Worm (Caenorhabditis elegans) whole organism, mixed stage, embryonic: ENCODE results near the gene Y44A6D.5.
A peak's percentile ranks its signal among the peaks of the same experiment; 100 is the strongest.

ENCODE experiments used
- M03D4.4 ChIP-seq: sonication (generic microtip); optimal IDR thresholded peaks from 2 replicates; lab custom pipeline; 2017; ENCODE audit warnings: mild to moderate bottlenecking, missing genetic modification characterization, missing compliant biosample characterization
- bed-3 ChIP-seq: fragments of 200-800 bp; sonication (Bioruptor generic); optimal IDR thresholded peaks from 3 replicates; lab custom pipeline; 2018; ENCODE audit warnings: mild to moderate bottlenecking, missing genetic modification characterization, moderate library complexity, missing compliant biosample characterization
- blmp-1 ChIP-seq: fragments of 150-350 bp; optimal IDR thresholded peaks from 2 replicates; lab custom pipeline; 2014; ENCODE audit warnings: missing biosample characterization, missing genetic modification characterization
- ceh-39 ChIP-seq: fragments of 150-350 bp; optimal IDR thresholded peaks from 2 replicates; lab custom pipeline; 2014; ENCODE audit warnings: missing biosample characterization, missing genetic modification characterization
- ceh-43 ChIP-seq: fragments of 200-800 bp; sonication (Bioruptor generic); optimal IDR thresholded peaks from 2 replicates; lab custom pipeline; 2018; ENCODE audit warnings: mild to moderate bottlenecking, missing genetic modification characterization, moderate library complexity, missing compliant biosample characterization
- ceh-83 ChIP-seq: fragments of 200-800 bp; sonication (Bioruptor generic); optimal IDR thresholded peaks from 2 replicates; lab custom pipeline; 2018; ENCODE audit warnings: mild to moderate bottlenecking, missing genetic modification characterization, missing compliant biosample characterization
- ces-1 ChIP-seq: fragments of 150-350 bp; optimal IDR thresholded peaks from 2 replicates; lab custom pipeline; 2014; ENCODE audit warnings: missing biosample characterization, missing genetic modification reagents, missing genetic modification characterization
- cnd-1 ChIP-seq: fragments of 200-800 bp; sonication (Bioruptor generic); optimal IDR thresholded peaks from 2 replicates; lab custom pipeline; 2018; ENCODE audit warnings: mild to moderate bottlenecking, missing genetic modification characterization, missing compliant biosample characterization
- drap-1 ChIP-seq: fragments of 200-800 bp; sonication (Bioruptor generic); optimal IDR thresholded peaks from 3 replicates; lab custom pipeline; 2018; ENCODE audit warnings: mild to moderate bottlenecking, missing genetic modification characterization, missing compliant biosample characterization
- elt-1 ChIP-seq: sonication (generic microtip); optimal IDR thresholded peaks from 2 replicates; lab custom pipeline; 2017; ENCODE audit warnings: missing genetic modification characterization, mild to moderate bottlenecking, missing compliant biosample characterization, antibody characterized with exemption, moderate library complexity, borderline replicate concordance; ENCODE audit not compliant: insufficient read depth
- elt-3 ChIP-seq: fragments of 150-350 bp; optimal IDR thresholded peaks from 2 replicates; lab custom pipeline; 2014; ENCODE audit warnings: missing biosample characterization, missing genetic modification characterization
- flh-1 ChIP-seq: fragments of 200-800 bp; sonication (Bioruptor generic); optimal IDR thresholded peaks from 2 replicates; lab custom pipeline; 2018; ENCODE audit warnings: mild to moderate bottlenecking, missing genetic modification characterization, moderate library complexity, missing compliant biosample characterization
- ham-2 ChIP-seq: fragments of 200-800 bp; sonication (Bioruptor generic); optimal IDR thresholded peaks from 2 replicates; lab custom pipeline; 2018; ENCODE audit warnings: mild to moderate bottlenecking, missing genetic modification characterization, missing compliant biosample characterization
- hlh-1 ChIP-seq: fragments of 150-350 bp; optimal IDR thresholded peaks from 2 replicates; lab custom pipeline; 2014; ENCODE audit warnings: missing biosample characterization, missing genetic modification reagents, missing genetic modification characterization
- lin-13 ChIP-seq: fragments of 150-350 bp; optimal IDR thresholded peaks from 2 replicates; lab custom pipeline; 2014; ENCODE audit warnings: missing biosample characterization, missing genetic modification characterization
- lin-32 ChIP-seq: fragments of 200-800 bp; sonication (Bioruptor generic); optimal IDR thresholded peaks from 2 replicates; lab custom pipeline; 2018; ENCODE audit warnings: mild to moderate bottlenecking, missing genetic modification characterization, missing compliant biosample characterization
- lsy-2 ChIP-seq: fragments of 150-350 bp; optimal IDR thresholded peaks from 2 replicates; lab custom pipeline; 2014; ENCODE audit warnings: missing biosample characterization, missing genetic modification characterization
- mab-5 ChIP-seq: fragments of 150-350 bp; optimal IDR thresholded peaks from 2 replicates; lab custom pipeline; 2014; ENCODE audit warnings: missing biosample characterization, missing genetic modification characterization
- mep-1 ChIP-seq: fragments of 150-350 bp; optimal IDR thresholded peaks from 2 replicates; lab custom pipeline; 2017; ENCODE audit warnings: missing biosample characterization, missing genetic modification reagents, missing genetic modification characterization, inconsistent platforms
- mls-2 ChIP-seq: sonication (generic microtip); optimal IDR thresholded peaks from 2 replicates; lab custom pipeline; 2016; ENCODE audit warnings: mild to moderate bottlenecking, missing genetic modification characterization, moderate library complexity, missing compliant biosample characterization
- nhr-12 ChIP-seq: fragments of 150-350 bp; optimal IDR thresholded peaks from 2 replicates; lab custom pipeline; 2014; ENCODE audit warnings: missing biosample characterization, missing genetic modification characterization
- nhr-2 ChIP-seq: fragments of 150-350 bp; optimal IDR thresholded peaks from 2 replicates; lab custom pipeline; 2014; ENCODE audit warnings: missing biosample characterization, missing genetic modification characterization
- nhr-237 ChIP-seq: fragments of 150-350 bp; optimal IDR thresholded peaks from 2 replicates; lab custom pipeline; 2014; ENCODE audit warnings: missing biosample characterization, missing genetic modification characterization
- nhr-28 ChIP-seq: fragments of 150-350 bp; optimal IDR thresholded peaks from 2 replicates; lab custom pipeline; 2014; ENCODE audit warnings: missing biosample characterization, missing genetic modification characterization
- nhr-76 ChIP-seq: sonication (generic microtip); optimal IDR thresholded peaks from 2 replicates; lab custom pipeline; 2017; ENCODE audit warnings: missing biosample characterization, missing genetic modification characterization
- pha-4 ChIP-seq: fragments of 150-350 bp; optimal IDR thresholded peaks from 2 replicates; lab custom pipeline; 2018; ENCODE audit warnings: missing biosample characterization, missing genetic modification reagents, missing genetic modification characterization
- sem-2 ChIP-seq: fragments of 200-800 bp; sonication (Bioruptor generic); optimal IDR thresholded peaks from 2 replicates; lab custom pipeline; 2018; ENCODE audit warnings: mild to moderate bottlenecking, missing genetic modification characterization, missing compliant biosample characterization
- snpc-4 ChIP-seq: fragments of 150-350 bp; optimal IDR thresholded peaks from 2 replicates; lab custom pipeline; 2014; ENCODE audit warnings: missing biosample characterization, missing genetic modification characterization
- sptf-1 ChIP-seq: sonication (generic microtip); optimal IDR thresholded peaks from 2 replicates; lab custom pipeline; 2017; ENCODE audit warnings: mild to moderate bottlenecking, missing genetic modification characterization, moderate library complexity, missing compliant biosample characterization
- tbx-8 ChIP-seq: fragments of 200-800 bp; sonication (Bioruptor generic); optimal IDR thresholded peaks from 2 replicates; lab custom pipeline; 2018; ENCODE audit warnings: mild to moderate bottlenecking, missing genetic modification characterization, moderate library complexity, missing compliant biosample characterization
- unc-120 ChIP-seq: sonication (generic microtip); optimal IDR thresholded peaks from 2 replicates; lab custom pipeline; 2017; ENCODE audit warnings: missing genetic modification characterization, missing compliant biosample characterization; ENCODE audit not compliant: poor library complexity, severe bottlenecking
- unc-39 ChIP-seq: fragments of 150-350 bp; optimal IDR thresholded peaks from 2 replicates; lab custom pipeline; 2014; ENCODE audit warnings: missing biosample characterization, missing genetic modification characterization
- unc-62 ChIP-seq: fragments of 150-350 bp; optimal IDR thresholded peaks from 2 replicates; lab custom pipeline; 2014; ENCODE audit warnings: missing biosample characterization, missing genetic modification reagents, missing genetic modification characterization
- ztf-11 ChIP-seq: fragments of 150-350 bp; optimal IDR thresholded peaks from 2 replicates; lab custom pipeline; 2014; ENCODE audit warnings: missing biosample characterization, missing genetic modification characterization

Gene Y44A6D.5

ce11 chrV:20802906-20803305 is at the start of gene Y44A6D.5:
Gene Y44A6D.5 (minus strand): TSS chrV:20803006.
- TF ChIP-seq pha-4 (tag; lab: Kevin White, UChicago): no peak
- no peak for TF ChIP-seq drap-1 (GFP tag; lab: Kevin White, UChicago)
- no peak for TF ChIP-seq M03D4.4
- TF ChIP-seq elt-1 (tag; lab: Kevin White, UChicago): no peak
- no peak for TF ChIP-seq lsy-2 (tag; lab: Kevin White, UChicago)

- TF ChIP-seq ces-1 (peak; percentile 84), tbx-8 (GFP tag; lab: Kevin White, UChicago) (no peak), nhr-237 (tag; lab: Kevin White, UChicago) (no peak), nhr-2 (peak; percentile 7), mab-5 (tag; lab: Kevin White, UChicago) (no peak), mls-2 (tag; lab: Kevin White, UChicago) (no peak), mep-1 (tag; lab: Kevin White, UChicago) (peak; percentile 60), unc-39 (tag; lab: Kevin White, UChicago) (no peak), elt-3 (tag; lab: Kevin White, UChicago) (no peak), lsy-2 (tag; lab: Kevin White, UChicago) (peak; percentile 54), M03D4.4 (no peak), lin-13 (no peak), pha-4 (tag; lab: Kevin White, UChicago) (peak; percentile 25), nhr-76 (no peak), sptf-1 (tag; lab: Kevin White, UChicago) (peak; percentile 47), bed-3 (GFP tag; lab: Kevin White, UChicago) (no peak), unc-120 (peak; percentile 72), unc-62 (GFP tag; lab: Kevin White, UChicago) (no peak)
Observed at ce11 chrV:20851847-20852386, 49.1 kb upstream of the Y44A6D.5 start, which contains the start of gene ndua-1. Gene ndua-1 (minus strand): TSS chrV:20851897.

- no peak for TF ChIP-seq lsy-2 (tag; lab: Kevin White, UChicago)
- no peak for TF ChIP-seq unc-120
- TF ChIP-seq nhr-2: no peak
- peak; percentile 72 for TF ChIP-seq unc-62 (GFP tag; lab: Kevin White, UChicago)
- TF ChIP-seq hlh-1 (tag; lab: Kevin White, UChicago): peak; percentile 77
Observed at ce11 chrV:20850580-20850979, 47.8 kb upstream of the Y44A6D.5 start, which contains the start of gene clec-264. Gene clec-264 (minus strand): TSS chrV:20850701.

- TF ChIP-seq drap-1 (GFP tag; lab: Kevin White, UChicago): no peak
- TF ChIP-seq elt-1 (tag; lab: Kevin White, UChicago): no peak
- no peak for TF ChIP-seq unc-62 (GFP tag; lab: Kevin White, UChicago)
- no peak for TF ChIP-seq lin-13
- no peak for TF ChIP-seq bed-3 (GFP tag; lab: Kevin White, UChicago)
- no peak for TF ChIP-seq snpc-4 (tag; lab: Kevin White, UChicago)
- no peak for TF ChIP-seq M03D4.4
- no peak for TF ChIP-seq unc-120
- TF ChIP-seq blmp-1 (tag; lab: Kevin White, UChicago): no peak
- no peak for TF ChIP-seq flh-1
Observed at ce11 chrV:20847743-20848229, 45.0 kb upstream of the Y44A6D.5 start.

- TF ChIP-seq ceh-43 (GFP tag; lab: Kevin White, UChicago): no peak
- TF ChIP-seq unc-120: no peak
- TF ChIP-seq elt-1 (tag; lab: Kevin White, UChicago): no peak
- no peak for TF ChIP-seq flh-1
- TF ChIP-seq elt-3 (tag; lab: Kevin White, UChicago): no peak
- TF ChIP-seq ces-1: peak; percentile 77
- peak; percentile 88 for TF ChIP-seq pha-4 (tag; lab: Kevin White, UChicago)
- no peak for TF ChIP-seq nhr-2
- no peak for TF ChIP-seq drap-1 (GFP tag; lab: Kevin White, UChicago)
- no peak for TF ChIP-seq ceh-83
- peak; percentile 15 for TF ChIP-seq mls-2 (tag; lab: Kevin White, UChicago)
- no peak for TF ChIP-seq bed-3 (GFP tag; lab: Kevin White, UChicago)
- peak; percentile 96 for TF ChIP-seq lsy-2 (tag; lab: Kevin White, UChicago)
- TF ChIP-seq sptf-1 (tag; lab: Kevin White, UChicago): peak; percentile 3
- peak; percentile 11 for TF ChIP-seq unc-62 (GFP tag; lab: Kevin White, UChicago)
- no peak for TF ChIP-seq hlh-1 (tag; lab: Kevin White, UChicago)
- TF ChIP-seq unc-39 (tag; lab: Kevin White, UChicago): no peak
- no peak for TF ChIP-seq lin-32 (GFP tag; lab: Kevin White, UChicago)
- TF ChIP-seq cnd-1: no peak
- TF ChIP-seq M03D4.4: no peak
- TF ChIP-seq nhr-12 (tag; lab: Kevin White, UChicago): no peak
- no peak for TF ChIP-seq ztf-11 (tag; lab: Kevin White, UChicago)
- peak; percentile 71 for TF ChIP-seq lin-13
- TF ChIP-seq nhr-28 (tag; lab: Kevin White, UChicago): no peak
- TF ChIP-seq nhr-237 (tag; lab: Kevin White, UChicago): peak; percentile 52
- TF ChIP-seq ceh-39 (tag; lab: Kevin White, UChicago): peak; percentile 53
- TF ChIP-seq snpc-4 (tag; lab: Kevin White, UChicago): no peak
- peak; percentile 90 for TF ChIP-seq mep-1 (tag; lab: Kevin White, UChicago)
- no peak for TF ChIP-seq blmp-1 (tag; lab: Kevin White, UChicago)
- no peak for TF ChIP-seq ham-2
- TF ChIP-seq mab-5 (tag; lab: Kevin White, UChicago): no peak
- no peak for TF ChIP-seq sem-2 (GFP tag; lab: Kevin White, UChicago)
- TF ChIP-seq nhr-76: no peak
Observed at ce11 chrV:20845524-20846208, 42.9 kb upstream of the Y44A6D.5 start, which contains the start of the genes F31D4.2 and fkb-6. Gene F31D4.2 (minus strand): TSS chrV:20845546. Gene fkb-6 (plus strand): TSS chrV:20846158.
